Fruit fly (Drosophila melanogaster) whole organism, embryonic: ENCODE results near the gene CG33230.

Source experiments
- BEAF-32 ChIP-seq: fragments of 200-800 bp; sonication (Bioruptor generic); optimal IDR thresholded peaks from 3 replicates; lab custom pipeline; 2017; ENCODE audit warnings: missing biosample characterization, missing genetic modification characterization, mild to moderate bottlenecking, moderate library complexity, missing genetic modification reagents
- Bgb ChIP-seq: fragments of 200-800 bp; sonication (Bioruptor generic); IDR thresholded peaks from 2 replicates; pipeline ENCODE4 v1.3.6; 2022; ENCODE audit warnings: missing biosample characterization, missing genetic modification characterization; ENCODE audit not compliant: partially characterized antibody
- CG13296 ChIP-seq: fragments of 200-800 bp; sonication (Bioruptor generic); optimal IDR thresholded peaks from 3 replicates; lab custom pipeline; 2018; ENCODE audit warnings: missing biosample characterization, mild to moderate bottlenecking, missing genetic modification characterization
- CG14710 ChIP-seq: fragments of 200-800 bp; sonication (Bioruptor generic); optimal IDR thresholded peaks from 3 replicates; lab custom pipeline; 2019; ENCODE audit warnings: missing biosample characterization, mild to moderate bottlenecking, missing genetic modification characterization, moderate library complexity
- CG15269 ChIP-seq: fragments of 200-800 bp; sonication (Bioruptor generic); optimal IDR thresholded peaks from 2 replicates; lab custom pipeline; 2018; ENCODE audit warnings: missing biosample characterization, mild to moderate bottlenecking, missing genetic modification characterization, moderate library complexity
- CG16863 ChIP-seq: fragments of 200-800 bp; sonication (Bioruptor generic); optimal IDR thresholded peaks from 3 replicates; lab custom pipeline; 2016; ENCODE audit warnings: missing biosample characterization, missing genetic modification characterization
- CG17186 ChIP-seq: fragments of 200-800 bp; sonication (Bioruptor generic); optimal IDR thresholded peaks from 3 replicates; lab custom pipeline; 2017; ENCODE audit warnings: missing biosample characterization, missing genetic modification reagents, missing genetic modification characterization
- CG17385 ChIP-seq: fragments of 200-800 bp; sonication (Bioruptor generic); optimal IDR thresholded peaks from 3 replicates; lab custom pipeline; 2018; ENCODE audit warnings: missing biosample characterization, mild to moderate bottlenecking, missing genetic modification characterization
- CG17568 ChIP-seq: fragments of 200-800 bp; sonication (Bioruptor generic); optimal IDR thresholded peaks from 2 replicates; lab custom pipeline; 2018; ENCODE audit warnings: missing biosample characterization, mild to moderate bottlenecking, missing genetic modification characterization, moderate library complexity
- CG2116 ChIP-seq: fragments of 200-800 bp; sonication (Bioruptor generic); optimal IDR thresholded peaks from 3 replicates; lab custom pipeline; 2018; ENCODE audit warnings: missing biosample characterization, mild to moderate bottlenecking, missing genetic modification characterization
- CG2120 ChIP-seq: fragments of 200-800 bp; sonication (Bioruptor generic); optimal IDR thresholded peaks from 3 replicates; lab custom pipeline; 2016; ENCODE audit warnings: missing biosample characterization, missing genetic modification characterization
- CG2129 ChIP-seq: fragments of 200-800 bp; sonication (Bioruptor generic); IDR thresholded peaks from 2 replicates; pipeline ENCODE4 v1.3.6; 2022; ENCODE audit warnings: missing biosample characterization, missing genetic modification characterization; ENCODE audit not compliant: partially characterized antibody
- CG2199 ChIP-seq: fragments of 200-800 bp; sonication (Bioruptor generic); IDR thresholded peaks from 3 replicates; pipeline ENCODE4 v1.3.6; 2022; ENCODE audit warnings: missing biosample characterization, missing genetic modification characterization
- CG2712 ChIP-seq: fragments of 200-800 bp; optimal IDR thresholded peaks from 3 replicates; lab custom pipeline; 2019; ENCODE audit warnings: missing biosample characterization, mild to moderate bottlenecking, missing genetic modification characterization, moderate library complexity
- CG30020 ChIP-seq: fragments of 200-800 bp; optimal IDR thresholded peaks from 2 replicates; lab custom pipeline; 2019; ENCODE audit warnings: missing biosample characterization, mild to moderate bottlenecking, missing genetic modification characterization, moderate library complexity
- CG31388 ChIP-seq: fragments of 200-800 bp; sonication (Bioruptor generic); optimal IDR thresholded peaks from 2 replicates; lab custom pipeline; 2016; ENCODE audit warnings: missing biosample characterization, missing genetic modification characterization
- CG33213 ChIP-seq: fragments of 200-800 bp; sonication (Bioruptor generic); optimal IDR thresholded peaks from 3 replicates; lab custom pipeline; 2016; ENCODE audit warnings: missing biosample characterization, missing genetic modification characterization
- CG3838 ChIP-seq: fragments of 200-800 bp; sonication (Bioruptor generic); optimal IDR thresholded peaks from 3 replicates; lab custom pipeline; 2016; ENCODE audit warnings: missing biosample characterization, missing genetic modification characterization
- CG3847 ChIP-seq: fragments of 200-800 bp; sonication (Bioruptor generic); IDR thresholded peaks from 2 replicates; pipeline ENCODE4 v1.3.6; 2022; ENCODE audit warnings: missing biosample characterization, missing genetic modification characterization
- CG4820 ChIP-seq: fragments of 200-800 bp; sonication (Bioruptor generic); optimal IDR thresholded peaks from 3 replicates; lab custom pipeline; 2016; ENCODE audit warnings: missing biosample characterization, missing genetic modification characterization
- CG4854 ChIP-seq: fragments of 200-800 bp; sonication (Bioruptor generic); optimal IDR thresholded peaks from 2 replicates; lab custom pipeline; 2016; ENCODE audit warnings: missing biosample characterization, missing genetic modification characterization, inconsistent platforms
- CG6272 ChIP-seq: fragments of 200-800 bp; sonication (Bioruptor generic); IDR thresholded peaks from 2 replicates; pipeline ENCODE4 v1.3.6; 2022; ENCODE audit warnings: missing biosample characterization, missing genetic modification characterization
- CG6689 ChIP-seq: fragments of 200-800 bp; sonication (Bioruptor generic); IDR thresholded peaks from 2 replicates; pipeline ENCODE4 v1.3.6; 2022; ENCODE audit warnings: missing biosample characterization, missing genetic modification characterization
- CTCF ChIP-seq: fragments of 200-800 bp; sonication (Bioruptor generic); optimal IDR thresholded peaks from 2 replicates; lab custom pipeline; 2017; ENCODE audit warnings: missing biosample characterization, mild to moderate bottlenecking, missing genetic modification characterization, moderate library complexity
- E2f2 ChIP-seq: fragments of 200-800 bp; sonication (Bioruptor generic); IDR thresholded peaks from 2 replicates; pipeline ENCODE4 v1.3.6; 2022; ENCODE audit warnings: missing biosample characterization, missing genetic modification characterization
- Ets65A ChIP-seq: fragments of 200-800 bp; sonication (Bioruptor generic); peaks from one replicate; lab custom pipeline; 2016; ENCODE audit warnings: missing biosample characterization, missing genetic modification characterization
- Gug ChIP-seq: fragments of 200-800 bp; sonication (Bioruptor generic); IDR thresholded peaks from 4 replicates; pipeline ENCODE4 v1.3.6; 2022; ENCODE audit warnings: missing biosample characterization, missing genetic modification characterization
- HLH4C ChIP-seq: fragments of 200-800 bp; sonication (Bioruptor generic); IDR thresholded peaks from 3 replicates; pipeline ENCODE4 v1.3.6; 2022; ENCODE audit warnings: missing biosample characterization, missing genetic modification characterization; ENCODE audit not compliant: partially characterized antibody
- HmgZ ChIP-seq: fragments of 200-800 bp; sonication (Bioruptor generic); optimal IDR thresholded peaks from 2 replicates; lab custom pipeline; 2018; ENCODE audit warnings: missing biosample characterization, mild to moderate bottlenecking, missing genetic modification characterization
- Hmr ChIP-seq: fragments of 200-800 bp; sonication (Bioruptor generic); optimal IDR thresholded peaks from 3 replicates; lab custom pipeline; 2017; ENCODE audit warnings: mild to moderate bottlenecking, missing biosample characterization, missing genetic modification reagents, missing genetic modification characterization
- Hr51 ChIP-seq, 2 experiments: fragments of 200-800 bp; sonication (Bioruptor generic); optimal IDR thresholded peaks; 2 replicates in 1 of 2; 3 replicates in 1 of 2; lab custom pipeline; 2016 to 2018; ENCODE audit warnings: missing biosample characterization in 2 of 2, missing genetic modification characterization in 2 of 2, mild to moderate bottlenecking in 1 of 2, moderate library complexity in 1 of 2
- Med ChIP-seq: fragments of 200-800 bp; sonication (Bioruptor generic); peaks from one replicate; lab custom pipeline; 2016; ENCODE audit warnings: missing biosample characterization, missing genetic modification characterization, mild to moderate bottlenecking, inconsistent platforms, moderate library complexity
- NfI ChIP-seq: fragments of 200-800 bp; sonication (Bioruptor generic); optimal IDR thresholded peaks from 3 replicates; lab custom pipeline; 2018; ENCODE audit warnings: missing biosample characterization, mild to moderate bottlenecking, missing genetic modification characterization, moderate library complexity
- Pdp1 ChIP-seq, 2 experiments: fragments of 200-800 bp; sonication (Bioruptor generic); optimal IDR thresholded peaks; 3 replicates each; lab custom pipeline; 2016; ENCODE audit warnings: missing biosample characterization in 2 of 2, missing genetic modification characterization in 2 of 2, mild to moderate bottlenecking in 1 of 2, moderate library complexity in 1 of 2
- TFAM ChIP-seq: fragments of 200-800 bp; sonication (Bioruptor generic); optimal IDR thresholded peaks from 2 replicates; lab custom pipeline; 2017; ENCODE audit warnings: missing biosample characterization, missing genetic modification characterization, inconsistent platforms
- cg ChIP-seq: fragments of 200-800 bp; sonication (Bioruptor generic); optimal IDR thresholded peaks from 3 replicates; lab custom pipeline; 2019; ENCODE audit warnings: missing biosample characterization, mild to moderate bottlenecking, missing genetic modification characterization, moderate library complexity
- dmrt11E ChIP-seq: fragments of 200-800 bp; sonication (Bioruptor generic); optimal IDR thresholded peaks from 3 replicates; lab custom pipeline; 2018; ENCODE audit warnings: missing biosample characterization, mild to moderate bottlenecking, missing genetic modification characterization, moderate library complexity
- exex ChIP-seq: fragments of 200-800 bp; sonication (Bioruptor generic); optimal IDR thresholded peaks from 4 replicates; lab custom pipeline; 2018; ENCODE audit warnings: missing biosample characterization, mild to moderate bottlenecking, missing genetic modification characterization, moderate library complexity
- fu2 ChIP-seq: fragments of 200-800 bp; sonication (Bioruptor generic); optimal IDR thresholded peaks from 2 replicates; lab custom pipeline; 2016; ENCODE audit warnings: missing biosample characterization, missing genetic modification characterization
- grn ChIP-seq: fragments of 200-800 bp; sonication (Bioruptor generic); optimal IDR thresholded peaks from 3 replicates; lab custom pipeline; 2017; ENCODE audit warnings: missing biosample characterization, missing genetic modification characterization
- gro ChIP-seq: fragments of 200-800 bp; sonication (Bioruptor generic); optimal IDR thresholded peaks from 2 replicates; lab custom pipeline; 2016; ENCODE audit warnings: missing biosample characterization, missing genetic modification characterization
- jigr1 ChIP-seq: fragments of 200-800 bp; sonication (Bioruptor generic); IDR thresholded peaks from 3 replicates; pipeline ENCODE4 v1.3.6; 2022; ENCODE audit warnings: missing biosample characterization, missing genetic modification characterization
- nerfin-1 ChIP-seq: fragments of 200-800 bp; sonication (Bioruptor generic); optimal IDR thresholded peaks from 3 replicates; lab custom pipeline; 2019; ENCODE audit warnings: missing biosample characterization, mild to moderate bottlenecking, missing genetic modification characterization, moderate library complexity
- nmo ChIP-seq: fragments of 200-800 bp; sonication (Bioruptor generic); optimal IDR thresholded peaks from 2 replicates; lab custom pipeline; 2018; ENCODE audit warnings: missing biosample characterization, mild to moderate bottlenecking, missing genetic modification characterization, moderate library complexity
- onecut ChIP-seq: fragments of 200-800 bp; sonication (Bioruptor generic); IDR thresholded peaks from 2 replicates; pipeline ENCODE4 v1.3.6; 2022; ENCODE audit warnings: missing biosample characterization, missing genetic modification characterization
- pan ChIP-seq, 4 experiments: fragments of >200 bp in 3 of 4; fragments of 200-800 bp in 1 of 4; sonication (Bioruptor generic) in 1 of 4; optimal IDR thresholded peaks in 3 of 4; IDR thresholded peaks in 1 of 4; 2 replicates each; pipeline versions ENCODE4 v1.3.6 to Lab custom; 2017 to 2022; ENCODE audit warnings: missing biosample characterization in 2 of 4, missing genetic modification characterization in 2 of 4, mixed read lengths in 1 of 4
- sens ChIP-seq: fragments of 200-800 bp; sonication (Bioruptor generic); peaks from one replicate; lab custom pipeline; 2016; ENCODE audit warnings: missing biosample characterization, missing genetic modification characterization
- sug ChIP-seq: fragments of 200-800 bp; optimal IDR thresholded peaks from 2 replicates; lab custom pipeline; 2019; ENCODE audit warnings: missing biosample characterization, mild to moderate bottlenecking, missing genetic modification characterization, moderate library complexity
- vvl ChIP-seq: fragments of 200-800 bp; sonication (Bioruptor generic); IDR thresholded peaks from 2 replicates; pipeline ENCODE4 v1.3.6; 2022; ENCODE audit warnings: missing biosample characterization, missing genetic modification characterization

Gene CG33230

DNA sequence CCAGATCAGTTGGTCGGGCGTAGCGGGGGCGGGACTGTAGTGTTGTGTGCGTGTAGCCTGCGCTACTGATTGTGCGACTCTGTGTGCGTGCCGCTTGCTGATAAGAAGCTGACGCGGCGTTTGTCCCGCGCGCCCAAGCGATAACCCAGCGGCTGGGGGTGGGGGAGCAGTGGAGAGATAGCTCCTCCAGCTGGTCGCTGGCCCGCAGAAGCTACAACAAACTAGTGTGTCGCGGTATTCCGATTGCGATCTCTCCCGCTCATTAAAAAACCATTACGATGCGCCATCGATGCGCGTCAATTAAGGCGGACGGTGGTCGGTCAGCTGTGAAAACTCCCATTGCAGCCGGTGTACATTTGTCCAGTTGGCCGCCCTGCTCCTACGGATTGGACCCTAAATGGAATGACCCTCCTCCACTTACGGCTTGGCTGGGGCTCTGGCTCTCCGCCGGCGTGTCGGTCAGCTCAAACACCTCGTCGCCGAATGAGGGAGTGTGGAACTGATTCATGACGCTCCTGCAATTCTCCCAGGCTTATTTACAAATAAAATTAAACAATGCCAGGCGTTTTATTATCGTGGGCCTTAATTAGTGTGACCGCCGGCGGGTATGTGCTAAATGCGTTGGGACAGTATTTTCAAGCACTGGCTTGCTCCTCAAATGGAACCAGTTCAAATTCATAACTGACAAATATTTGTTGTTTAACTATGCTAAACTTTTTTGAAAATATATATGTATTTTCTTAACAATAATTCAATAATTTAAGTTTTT is 16.0 kb upstream of the CG33230 start, which contains the start of gene CG12104 (continued):
- TF ChIP-seq CG2129 (no peak), jigr1 (GFP tag; lab: Robert Waterston, UW) (no peak), sens (GFP tag; lab: Kevin White, UChicago) (peak; percentile 67), CG30020 (tag; lab: Kevin White, UChicago) (peak; percentile 22), Pdp1 (GFP tag; optimal IDR thresholded peaks at IDR 0.05; lab: Kevin White, UChicago) (no peak), Hr51 (GFP tag; optimal IDR thresholded peaks at IDR 0.05; lab: Kevin White, UChicago) (no peak), Med (GFP tag; lab: Kevin White, UChicago) (peak; percentile 82), CG4854 (GFP tag; lab: Kevin White, UChicago) (no peak), CG6272 (GFP tag; lab: Robert Waterston, UW) (no peak), CG17186 (GFP tag; lab: Kevin White, UChicago) (peak; percentile 18), sug (peak; percentile 91), gro (no peak), exex (peak; percentile 99), CG4820 (GFP tag; lab: Kevin White, UChicago) (no peak), dmrt11E (tag; lab: Kevin White, UChicago) (no peak), Bgb (GFP tag; lab: Robert Waterston, UW) (peak; percentile 27; the same call in 1 of the 2 replicates), pan (optimal IDR thresholded peaks at IDR 0.05; lab: Kevin White, UChicago) (no peak), pan (GFP tag; optimal IDR thresholded peaks at IDR 0.05 in 1 of 2, IDR thresholded peaks at IDR 0.05 in 1 of 2) (no peak), TFAM (GFP tag; lab: Kevin White, UChicago) (no peak), vvl (peak; percentile 37; the same call in 1 of the 2 replicates), CG15269 (tag; lab: Kevin White, UChicago) (no peak), HmgZ (tag; lab: Kevin White, UChicago) (peak; percentile 38), CG13296 (GFP tag; lab: Kevin White, UChicago) (peak; percentile 9), CG6689 (GFP tag; lab: Robert Waterston, UW) (0 out of 2 replicates have a peak, but pooled peaks have one; percentile 8), E2f2 (peak; percentile 35; the same call in 1 of the 2 replicates), CG31388 (no peak), CG33213 (GFP tag; lab: Kevin White, UChicago) (peak; percentile 31), NfI (peak; percentile 44), Hmr (GFP tag; lab: Kevin White, UChicago) (peak; percentile 51), onecut (GFP tag; lab: Robert Waterston, UW) (no peak), Ets65A (GFP tag; lab: Kevin White, UChicago) (peak; percentile 86), Gug (no peak), CG3847 (GFP tag; lab: Robert Waterston, UW) (no peak), CTCF (GFP tag; lab: Kevin White, UChicago) (peak; percentile 5), CG17568 (no peak), CG2116 (peak; percentile 53), CG2712 (peak; percentile 48), BEAF-32 (GFP tag; lab: Kevin White, UChicago) (peak; percentile 12), CG14710 (tag; lab: Kevin White, UChicago) (peak; percentile 57), nerfin-1 (peak; percentile 11), CG16863 (GFP tag; lab: Kevin White, UChicago) (no peak), CG2120 (GFP tag; lab: Kevin White, UChicago) (peak; percentile 10), cg (GFP tag; lab: Kevin White, UChicago) (peak; percentile 79), CG2199 (GFP tag; lab: Robert Waterston, UW) (peak; percentile 68; the same call in 1 of the 3 replicates), HLH4C (GFP tag; lab: Robert Waterston, UW) (no peak), grn (GFP tag; lab: Kevin White, UChicago) (peak; percentile 79), nmo (GFP tag; lab: Kevin White, UChicago) (peak; percentile 24), CG17385 (GFP tag; lab: Kevin White, UChicago) (peak; percentile 41), fu2 (GFP tag; lab: Kevin White, UChicago) (no peak), CG3838 (no peak)
